Fruit fly (Drosophila melanogaster) whole organism, wandering third instar larva: ENCODE results near the gene Indy.

Experiments
- Abd-B ChIP-seq: fragments of >200 bp; optimal IDR thresholded peaks from 2 replicates; lab custom pipeline; 2017; ENCODE audit warnings: missing biosample characterization, missing genetic modification characterization
- HLH106 ChIP-seq: fragments of 200-800 bp; optimal IDR thresholded peaks from 3 replicates; lab custom pipeline; 2019; ENCODE audit warnings: missing biosample characterization, mild to moderate bottlenecking, missing genetic modification characterization, moderate library complexity
- Hr78 ChIP-seq: fragments of >200 bp; optimal IDR thresholded peaks from 2 replicates; lab custom pipeline; 2017; ENCODE audit warnings: missing biosample characterization, missing genetic modification characterization
- Hr83 ChIP-seq: fragments of 200-300 bp; sonication (Bioruptor generic); optimal IDR thresholded peaks from 2 replicates; lab custom pipeline; 2016; ENCODE audit warnings: missing biosample characterization, mild to moderate bottlenecking, missing genetic modification characterization, moderate library complexity; ENCODE audit not compliant: poor library complexity, severe bottlenecking
- Jra ChIP-seq: sonication (Bioruptor generic); optimal IDR thresholded peaks from 2 replicates; lab custom pipeline; 2016; ENCODE audit warnings: missing biosample characterization, missing genetic modification characterization
- OdsH ChIP-seq: fragments of 200-800 bp; sonication (Bioruptor generic); optimal IDR thresholded peaks from 2 replicates; lab custom pipeline; 2016; ENCODE audit warnings: missing biosample characterization, mild to moderate bottlenecking, missing genetic modification characterization
- fru ChIP-seq: fragments of 200-800 bp; sonication (Bioruptor generic); optimal IDR thresholded peaks from 3 replicates; lab custom pipeline; 2016; ENCODE audit warnings: missing biosample characterization, mild to moderate bottlenecking, missing genetic modification characterization
- lola ChIP-seq: fragments of >200 bp; optimal IDR thresholded peaks from 2 replicates; lab custom pipeline; 2017; ENCODE audit warnings: missing biosample characterization, missing genetic modification characterization
- pan ChIP-seq: fragments of >200 bp; optimal IDR thresholded peaks from 2 replicates; lab custom pipeline; 2017
- rgr ChIP-seq: fragments of 200-800 bp; sonication (Bioruptor generic); optimal IDR thresholded peaks from 3 replicates; lab custom pipeline; 2016; ENCODE audit warnings: missing biosample characterization, mild to moderate bottlenecking, missing genetic modification characterization
- sv ChIP-seq: fragments of 200-800 bp; sonication (Bioruptor generic); optimal IDR thresholded peaks from 3 replicates; lab custom pipeline; 2016; ENCODE audit warnings: missing biosample characterization, missing genetic modification characterization
- tai ChIP-seq: sonication (Bioruptor generic); optimal IDR thresholded peaks from 2 replicates; lab custom pipeline; 2016; ENCODE audit warnings: missing biosample characterization, missing genetic modification characterization
- woc ChIP-seq: sonication (Bioruptor generic); optimal IDR thresholded peaks from 2 replicates; lab custom pipeline; 2016; ENCODE audit warnings: missing biosample characterization, mild to moderate bottlenecking, missing genetic modification characterization

dm6 chr3L:18795056-18795841 is 50.8 kb downstream of the Indy start:
- no peak for TF ChIP-seq Hr83 (GFP tag; lab: Kevin White, UChicago)
- TF ChIP-seq OdsH (GFP tag; lab: Kevin White, UChicago): no peak
- no peak for TF ChIP-seq Jra (GFP tag; lab: Kevin White, UChicago)
- TF ChIP-seq HLH106 (tag; lab: Kevin White, UChicago): no peak
- TF ChIP-seq sv (GFP tag; lab: Kevin White, UChicago): no peak
- TF ChIP-seq Abd-B (GFP tag; lab: Kevin White, UChicago): no peak
- TF ChIP-seq fru: no peak
- TF ChIP-seq tai (GFP tag; lab: Kevin White, UChicago): no peak
- TF ChIP-seq lola (GFP tag; lab: Kevin White, UChicago): no peak
- no peak for TF ChIP-seq Hr78 (GFP tag; lab: Kevin White, UChicago)
- no peak for TF ChIP-seq woc (GFP tag; lab: Kevin White, UChicago)
- TF ChIP-seq pan (lab: Kevin White, UChicago): no peak
- no peak for TF ChIP-seq rgr
